Worm (Caenorhabditis elegans) whole organism, mixed stage, embryonic: ENCODE data around the gene C16C8.16.
"Not testable (repeated sequence)": the region's sequence is repeated elsewhere in the genome, so short reads cannot be mapped to it uniquely, and the experiment has no call there.

Experiments used
- M03D4.4 ChIP-seq: sonication (generic microtip); optimal IDR thresholded peaks from 2 replicates; lab custom pipeline; 2017; ENCODE audit warnings: mild to moderate bottlenecking, missing genetic modification characterization, missing compliant biosample characterization
- bed-3 ChIP-seq: fragments of 200-800 bp; sonication (Bioruptor generic); optimal IDR thresholded peaks from 3 replicates; lab custom pipeline; 2018; ENCODE audit warnings: mild to moderate bottlenecking, missing genetic modification characterization, moderate library complexity, missing compliant biosample characterization
- blmp-1 ChIP-seq: fragments of 150-350 bp; optimal IDR thresholded peaks from 2 replicates; lab custom pipeline; 2014; ENCODE audit warnings: missing biosample characterization, missing genetic modification characterization
- ceh-39 ChIP-seq: fragments of 150-350 bp; optimal IDR thresholded peaks from 2 replicates; lab custom pipeline; 2014; ENCODE audit warnings: missing biosample characterization, missing genetic modification characterization
- ceh-43 ChIP-seq: fragments of 200-800 bp; sonication (Bioruptor generic); optimal IDR thresholded peaks from 2 replicates; lab custom pipeline; 2018; ENCODE audit warnings: mild to moderate bottlenecking, missing genetic modification characterization, moderate library complexity, missing compliant biosample characterization
- ceh-83 ChIP-seq: fragments of 200-800 bp; sonication (Bioruptor generic); optimal IDR thresholded peaks from 2 replicates; lab custom pipeline; 2018; ENCODE audit warnings: mild to moderate bottlenecking, missing genetic modification characterization, missing compliant biosample characterization
- ces-1 ChIP-seq: fragments of 150-350 bp; optimal IDR thresholded peaks from 2 replicates; lab custom pipeline; 2014; ENCODE audit warnings: missing biosample characterization, missing genetic modification reagents, missing genetic modification characterization
- cnd-1 ChIP-seq: fragments of 200-800 bp; sonication (Bioruptor generic); optimal IDR thresholded peaks from 2 replicates; lab custom pipeline; 2018; ENCODE audit warnings: mild to moderate bottlenecking, missing genetic modification characterization, missing compliant biosample characterization
- drap-1 ChIP-seq: fragments of 200-800 bp; sonication (Bioruptor generic); optimal IDR thresholded peaks from 3 replicates; lab custom pipeline; 2018; ENCODE audit warnings: mild to moderate bottlenecking, missing genetic modification characterization, missing compliant biosample characterization
- elt-3 ChIP-seq: fragments of 150-350 bp; optimal IDR thresholded peaks from 2 replicates; lab custom pipeline; 2014; ENCODE audit warnings: missing biosample characterization, missing genetic modification characterization
- flh-1 ChIP-seq: fragments of 200-800 bp; sonication (Bioruptor generic); optimal IDR thresholded peaks from 2 replicates; lab custom pipeline; 2018; ENCODE audit warnings: mild to moderate bottlenecking, missing genetic modification characterization, moderate library complexity, missing compliant biosample characterization
- ham-2 ChIP-seq: fragments of 200-800 bp; sonication (Bioruptor generic); optimal IDR thresholded peaks from 2 replicates; lab custom pipeline; 2018; ENCODE audit warnings: mild to moderate bottlenecking, missing genetic modification characterization, missing compliant biosample characterization
- hlh-1 ChIP-seq: fragments of 150-350 bp; optimal IDR thresholded peaks from 2 replicates; lab custom pipeline; 2014; ENCODE audit warnings: missing biosample characterization, missing genetic modification reagents, missing genetic modification characterization
- lin-13 ChIP-seq: fragments of 150-350 bp; optimal IDR thresholded peaks from 2 replicates; lab custom pipeline; 2014; ENCODE audit warnings: missing biosample characterization, missing genetic modification characterization
- lin-32 ChIP-seq: fragments of 200-800 bp; sonication (Bioruptor generic); optimal IDR thresholded peaks from 2 replicates; lab custom pipeline; 2018; ENCODE audit warnings: mild to moderate bottlenecking, missing genetic modification characterization, missing compliant biosample characterization
- lsy-2 ChIP-seq: fragments of 150-350 bp; optimal IDR thresholded peaks from 2 replicates; lab custom pipeline; 2014; ENCODE audit warnings: missing biosample characterization, missing genetic modification characterization
- mep-1 ChIP-seq: fragments of 150-350 bp; optimal IDR thresholded peaks from 2 replicates; lab custom pipeline; 2017; ENCODE audit warnings: missing biosample characterization, missing genetic modification reagents, missing genetic modification characterization, inconsistent platforms
- mls-2 ChIP-seq: sonication (generic microtip); optimal IDR thresholded peaks from 2 replicates; lab custom pipeline; 2016; ENCODE audit warnings: mild to moderate bottlenecking, missing genetic modification characterization, moderate library complexity, missing compliant biosample characterization
- nhr-12 ChIP-seq: fragments of 150-350 bp; optimal IDR thresholded peaks from 2 replicates; lab custom pipeline; 2014; ENCODE audit warnings: missing biosample characterization, missing genetic modification characterization
- nhr-237 ChIP-seq: fragments of 150-350 bp; optimal IDR thresholded peaks from 2 replicates; lab custom pipeline; 2014; ENCODE audit warnings: missing biosample characterization, missing genetic modification characterization
- nhr-76 ChIP-seq: sonication (generic microtip); optimal IDR thresholded peaks from 2 replicates; lab custom pipeline; 2017; ENCODE audit warnings: missing biosample characterization, missing genetic modification characterization
- pha-4 ChIP-seq: fragments of 150-350 bp; optimal IDR thresholded peaks from 2 replicates; lab custom pipeline; 2018; ENCODE audit warnings: missing biosample characterization, missing genetic modification reagents, missing genetic modification characterization
- sem-2 ChIP-seq: fragments of 200-800 bp; sonication (Bioruptor generic); optimal IDR thresholded peaks from 2 replicates; lab custom pipeline; 2018; ENCODE audit warnings: mild to moderate bottlenecking, missing genetic modification characterization, missing compliant biosample characterization
- snpc-4 ChIP-seq: fragments of 150-350 bp; optimal IDR thresholded peaks from 2 replicates; lab custom pipeline; 2014; ENCODE audit warnings: missing biosample characterization, missing genetic modification characterization
- tbx-8 ChIP-seq: fragments of 200-800 bp; sonication (Bioruptor generic); optimal IDR thresholded peaks from 2 replicates; lab custom pipeline; 2018; ENCODE audit warnings: mild to moderate bottlenecking, missing genetic modification characterization, moderate library complexity, missing compliant biosample characterization
- unc-120 ChIP-seq: sonication (generic microtip); optimal IDR thresholded peaks from 2 replicates; lab custom pipeline; 2017; ENCODE audit warnings: missing genetic modification characterization, missing compliant biosample characterization; ENCODE audit not compliant: poor library complexity, severe bottlenecking
- unc-39 ChIP-seq: fragments of 150-350 bp; optimal IDR thresholded peaks from 2 replicates; lab custom pipeline; 2014; ENCODE audit warnings: missing biosample characterization, missing genetic modification characterization
- unc-62 ChIP-seq: fragments of 150-350 bp; optimal IDR thresholded peaks from 2 replicates; lab custom pipeline; 2014; ENCODE audit warnings: missing biosample characterization, missing genetic modification reagents, missing genetic modification characterization
- zip-8 ChIP-seq: fragments of 150-350 bp; optimal IDR thresholded peaks from 2 replicates; lab custom pipeline; 2014; ENCODE audit warnings: missing biosample characterization, missing genetic modification characterization
- ztf-11 ChIP-seq: fragments of 150-350 bp; optimal IDR thresholded peaks from 2 replicates; lab custom pipeline; 2014; ENCODE audit warnings: missing biosample characterization, missing genetic modification characterization

Gene C16C8.16

ce11 chrII:3461586-3461985 lies 16.0 kb downstream of the C16C8.16 start, which contains the start of gene C16C8.8:
TSS of gene C16C8.8 (minus strand) at chrII:3461686.
- no peak for TF ChIP-seq tbx-8
- TF ChIP-seq hlh-1 (tag; lab: Kevin White, UChicago): no peak
- no peak for TF ChIP-seq ceh-39 (tag; lab: Kevin White, UChicago)
- no peak for TF ChIP-seq lsy-2
- no peak for TF ChIP-seq blmp-1 (tag; lab: Kevin White, UChicago)
- no peak for TF ChIP-seq cnd-1 (tag; lab: Kevin White, UChicago)
- no peak for TF ChIP-seq zip-8 (tag; lab: Kevin White, UChicago)
- no peak for TF ChIP-seq bed-3
- TF ChIP-seq nhr-12 (tag; lab: Kevin White, UChicago): no peak
- no peak for TF ChIP-seq nhr-237 (tag; lab: Kevin White, UChicago)
- no peak for TF ChIP-seq nhr-76 (tag; lab: Kevin White, UChicago)
- TF ChIP-seq lin-13 (tag; lab: Kevin White, UChicago): no peak
- no peak for TF ChIP-seq snpc-4 (tag; lab: Kevin White, UChicago)
- no peak for TF ChIP-seq ztf-11 (tag; lab: Kevin White, UChicago)
- no peak for TF ChIP-seq M03D4.4 (tag; lab: Kevin White, UChicago)
- TF ChIP-seq unc-39 (tag; lab: Kevin White, UChicago): no peak
- no peak for TF ChIP-seq ceh-83 (GFP tag; lab: Kevin White, UChicago)
- no peak for TF ChIP-seq flh-1 (GFP tag; lab: Kevin White, UChicago)
- TF ChIP-seq ham-2 (GFP tag; lab: Kevin White, UChicago): no peak

- TF ChIP-seq blmp-1 (tag; lab: Kevin White, UChicago): no peak
- TF ChIP-seq mep-1: no peak
- no peak for TF ChIP-seq ztf-11 (tag; lab: Kevin White, UChicago)
- no peak for TF ChIP-seq lin-32 (GFP tag; lab: Kevin White, UChicago)
- TF ChIP-seq tbx-8: no peak
- TF ChIP-seq pha-4: no peak
- no peak for TF ChIP-seq unc-120 (tag; lab: Kevin White, UChicago)
- no peak for TF ChIP-seq ham-2 (GFP tag; lab: Kevin White, UChicago)
- no peak for TF ChIP-seq sem-2
- TF ChIP-seq, all 35 proteins: peak for 0
Observed at ce11 chrII:3463097-3463496, 17.5 kb downstream of the C16C8.16 start, which contains the start of gene C16C8.9. TSS of gene C16C8.9 (minus strand) at chrII:3463197.

- TF ChIP-seq tbx-8; nhr-237 (tag; lab: Kevin White, UChicago); ceh-83 (GFP tag; lab: Kevin White, UChicago): not testable (repeated sequence)
Observed at ce11 chrII:3464580-3464979, 19.0 kb downstream of the C16C8.16 start, which contains the start of gene C16C8.10. TSS of gene C16C8.10 (minus strand) at chrII:3464680.

- TF ChIP-seq unc-120 (tag; lab: Kevin White, UChicago) (no peak), mls-2 (no peak), hlh-1 (tag; lab: Kevin White, UChicago) (no peak), lsy-2 (no peak)
Observed at ce11 chrII:3470549-3470948, 25.0 kb downstream of the C16C8.16 start, which contains the start of gene Y49F6B.20. TSS of gene Y49F6B.20 (minus strand) at chrII:3470649.

- TF ChIP-seq elt-3 (tag; lab: Kevin White, UChicago): no peak
- TF ChIP-seq M03D4.4 (tag; lab: Kevin White, UChicago): no peak
- no peak for TF ChIP-seq mls-2
- no peak for TF ChIP-seq zip-8 (tag; lab: Kevin White, UChicago)
- no peak for TF ChIP-seq unc-120 (tag; lab: Kevin White, UChicago)
- no peak for TF ChIP-seq unc-62
- TF ChIP-seq mep-1: no peak
- no peak for TF ChIP-seq drap-1 (GFP tag; lab: Kevin White, UChicago)
- no peak for TF ChIP-seq flh-1 (GFP tag; lab: Kevin White, UChicago)
- TF ChIP-seq ceh-83 (GFP tag; lab: Kevin White, UChicago): no peak
- TF ChIP-seq lin-13 (tag; lab: Kevin White, UChicago): no peak
- no peak for TF ChIP-seq cnd-1 (tag; lab: Kevin White, UChicago)
- no peak for TF ChIP-seq nhr-76 (tag; lab: Kevin White, UChicago)
- TF ChIP-seq sem-2: no peak
- no peak for TF ChIP-seq ces-1
- TF ChIP-seq lsy-2: no peak
Observed at ce11 chrII:3471603-3472002, 26.0 kb downstream of the C16C8.16 start, which contains the start of gene Y49F6B.13. TSS of gene Y49F6B.13 (minus strand) at chrII:3471703.

ce11 chrII:3472316-3472715 lies 26.8 kb downstream of the C16C8.16 start, which contains the start of gene Y49F6B.12:
TSS of gene Y49F6B.12 (minus strand) at chrII:3472416.
- TF ChIP-seq blmp-1 (tag; lab: Kevin White, UChicago) (no peak), cnd-1 (tag; lab: Kevin White, UChicago) (no peak), ceh-43 (GFP tag; lab: Kevin White, UChicago) (no peak), mls-2 (no peak), drap-1 (GFP tag; lab: Kevin White, UChicago) (no peak), ceh-39 (tag; lab: Kevin White, UChicago) (no peak), ztf-11 (tag; lab: Kevin White, UChicago) (no peak), zip-8 (tag; lab: Kevin White, UChicago) (no peak), ceh-83 (GFP tag; lab: Kevin White, UChicago) (no peak), bed-3 (no peak), tbx-8 (no peak)
